Worm (Caenorhabditis elegans): ENCODE data around the gene ndx-3.

DNA sequence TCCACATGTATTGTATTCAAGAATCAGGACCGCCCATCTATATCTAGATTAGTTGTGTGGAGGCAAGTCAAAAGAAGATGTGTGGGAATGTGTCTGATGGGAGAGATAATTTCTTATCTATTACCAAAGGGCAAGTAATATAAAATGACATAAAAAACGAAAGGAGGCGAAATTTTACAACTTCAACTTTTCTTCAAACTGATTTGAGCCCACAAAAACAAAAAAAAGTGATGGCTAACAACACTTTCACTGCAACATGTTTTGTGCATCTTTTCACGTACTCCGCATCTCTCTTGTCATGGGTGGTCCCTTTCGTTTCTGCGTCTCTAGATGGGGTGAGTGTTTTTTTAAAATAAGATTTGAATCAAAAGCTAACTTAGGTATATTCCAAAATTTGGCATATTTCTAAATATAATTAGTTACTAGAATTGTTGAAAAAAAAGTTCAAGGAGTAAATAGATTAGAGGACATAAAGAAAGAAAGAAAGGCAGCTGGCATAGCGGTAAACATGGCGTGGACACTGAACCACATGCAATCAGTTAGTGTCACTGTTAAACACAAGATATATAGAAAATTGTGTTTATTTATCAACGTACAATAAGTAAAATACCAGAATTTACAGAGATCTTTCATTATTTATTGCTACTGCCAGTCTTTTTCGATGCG lies 11.7 kb upstream of the ndx-3 start, which contains the start of gene ZK546.19:
- TF ChIP-seq ceh-36 (tag; optimal IDR thresholded peaks at IDR 0.05), result no peak
- TF ChIP-seq ama-1 (optimal IDR thresholded peaks at IDR 0.05), result no peak
- no peak for TF ChIP-seq hmg-4 (GFP tag; optimal IDR thresholded peaks at IDR 0.05)
- TF ChIP-seq ceh-13 (GFP tag; optimal IDR thresholded peaks at IDR 0.05), result no peak
- no peak for TF ChIP-seq aly-1 (tag; optimal IDR thresholded peaks at IDR 0.05)
